Fruit fly (Drosophila melanogaster): Measurements from ENCODE around the gene fusl.

Gene fusl

DNA sequence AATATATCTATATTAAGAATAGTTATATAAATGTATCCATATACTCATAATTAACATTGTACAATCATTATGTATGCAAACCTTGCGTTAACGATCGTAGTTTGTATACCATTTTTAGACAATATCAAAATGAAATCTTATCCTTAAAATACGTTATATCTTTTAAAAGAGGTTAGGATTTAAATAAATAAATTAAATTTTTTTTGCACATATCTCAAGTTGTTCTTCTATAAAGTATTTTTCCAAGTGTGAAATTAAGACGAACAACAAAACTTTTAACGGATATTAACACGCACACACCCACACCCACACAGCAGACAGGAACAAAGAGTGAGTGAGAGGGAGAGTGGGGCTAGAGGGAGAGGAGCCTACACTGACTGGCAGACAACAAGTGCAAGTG, 48.0 kb downstream of the fusl start (continued):
- TF ChIP-seq Eip75B (GFP tag; optimal IDR thresholded peaks at IDR 0.05), result peak; percentile 54
- peak; percentile 41 for TF ChIP-seq net (GFP tag; optimal IDR thresholded peaks at IDR 0.05)
- peak; percentile 3 for TF ChIP-seq CG31627 (GFP tag; optimal IDR thresholded peaks at IDR 0.05)
- TF ChIP-seq CG6276 (GFP tag; optimal IDR thresholded peaks at IDR 0.05), result no peak
- TF ChIP-seq CG10631 (GFP tag; optimal IDR thresholded peaks at IDR 0.05), result peak; percentile 72
- TF ChIP-seq Ets96B (tag; optimal IDR thresholded peaks at IDR 0.05), result peak; percentile 87
- peak; percentile 51 for TF ChIP-seq CG32006 (GFP tag; optimal IDR thresholded peaks at IDR 0.05)
- TF ChIP-seq cyc (GFP tag; optimal IDR thresholded peaks at IDR 0.05), result peak; percentile 18
- TF ChIP-seq Smox (GFP tag; optimal IDR thresholded peaks at IDR 0.05), result peak; percentile 30
- TF ChIP-seq CG8119 (GFP tag; IDR thresholded peaks at IDR 0.05), result peak; percentile 31; the same call in 1 of the 3 replicates
- TF ChIP-seq CG8632 (GFP tag; optimal IDR thresholded peaks at IDR 0.05), result peak; percentile 72
- TF ChIP-seq CG1621 (tag; optimal IDR thresholded peaks at IDR 0.05), result peak; percentile 64
- no peak for TF ChIP-seq vri (GFP tag; optimal IDR thresholded peaks at IDR 0.05)
- peak; percentile 61 for TF ChIP-seq esn (GFP tag; optimal IDR thresholded peaks at IDR 0.05)
- TF ChIP-seq Hr4 (GFP tag; optimal IDR thresholded peaks at IDR 0.05), result peak; percentile 9
- TF ChIP-seq CG6854 (GFP tag; optimal IDR thresholded peaks at IDR 0.05), result no peak
- TF ChIP-seq dsx (GFP tag; optimal IDR thresholded peaks at IDR 0.05; ENCODE audit: poor library complexity, severe bottlenecking), result peak; percentile 82
- peak; percentile 60 for TF ChIP-seq CG6792 (GFP tag; optimal IDR thresholded peaks at IDR 0.05)
- no peak for TF ChIP-seq Blimp-1 (GFP tag; optimal IDR thresholded peaks at IDR 0.05)
- TF ChIP-seq CG4318 (GFP tag; optimal IDR thresholded peaks at IDR 0.05), result peak; percentile 26

DNA sequence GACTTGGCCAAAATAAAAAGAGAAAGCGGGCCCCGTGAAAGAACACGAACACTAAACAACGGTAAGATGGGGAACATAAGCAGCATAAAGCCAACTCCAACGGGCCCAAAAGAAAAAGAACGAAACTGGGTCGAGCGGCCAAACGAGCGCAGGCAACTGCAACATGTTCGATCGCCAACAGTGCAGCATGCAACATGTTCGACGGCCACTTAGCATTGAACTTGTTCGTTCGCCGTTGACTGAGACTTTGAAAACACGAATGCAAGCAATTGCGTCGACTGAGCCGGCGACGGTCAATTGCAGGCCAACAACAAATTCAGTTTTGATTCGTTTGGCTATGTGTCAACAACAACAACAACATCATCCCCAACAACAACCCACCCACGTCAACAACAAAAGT, 49.2 kb downstream of the fusl start, which contains the start of gene vri:
Gene vri, plus strand, starts transcription at position 224 of the 400 bp plus-strand sequence.
- TF ChIP-seq net (GFP tag; optimal IDR thresholded peaks at IDR 0.05), result no peak
- TF ChIP-seq dsx (GFP tag; optimal IDR thresholded peaks at IDR 0.05; ENCODE audit: poor library complexity, severe bottlenecking), result no peak
- no peak for TF ChIP-seq CG31627 (GFP tag; optimal IDR thresholded peaks at IDR 0.05)
- no peak for TF ChIP-seq acj6 (GFP tag; optimal IDR thresholded peaks at IDR 0.05)
- no peak for TF ChIP-seq CG10631 (GFP tag; optimal IDR thresholded peaks at IDR 0.05)
- TF ChIP-seq Hr38 (GFP tag; optimal IDR thresholded peaks at IDR 0.05), result no peak
- TF ChIP-seq fd59A (GFP tag; optimal IDR thresholded peaks at IDR 0.05), result no peak
- no peak for TF ChIP-seq CG3032 (tag; optimal IDR thresholded peaks at IDR 0.05)

DNA sequence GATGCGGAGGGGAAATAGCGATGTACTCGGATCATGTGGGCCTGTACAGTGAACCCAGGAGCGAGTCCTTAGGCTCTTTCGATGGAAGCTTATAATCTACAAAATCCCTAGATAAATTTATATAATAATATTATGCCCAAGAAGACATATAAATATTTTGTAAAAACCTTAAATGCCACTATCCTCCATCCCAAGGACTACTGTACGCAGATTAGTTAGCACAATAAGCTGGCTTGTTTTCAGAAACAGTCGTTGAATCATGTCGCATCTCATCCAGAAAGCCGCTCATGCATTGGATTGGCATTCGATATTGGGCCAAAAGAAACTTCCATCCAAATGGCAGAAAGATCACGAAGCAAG, 49.6 kb downstream of the fusl start:
- TF ChIP-seq Smox (GFP tag; optimal IDR thresholded peaks at IDR 0.05) (no peak), Sox14 (GFP tag; optimal IDR thresholded peaks at IDR 0.05) (no peak), vri (GFP tag; optimal IDR thresholded peaks at IDR 0.05) (no peak), ss (GFP tag; optimal IDR thresholded peaks at IDR 0.05) (peak; percentile 28 to 60), CG34406 (GFP tag; optimal IDR thresholded peaks at IDR 0.05) (peak; percentile 29), CG16779 (tag; optimal IDR thresholded peaks at IDR 0.05) (no peak), CG11762 (GFP tag; optimal IDR thresholded peaks at IDR 0.05; ENCODE audit: insufficient read depth) (no peak), Ets96B (tag; optimal IDR thresholded peaks at IDR 0.05) (peak; percentile 76), CG11902 (GFP tag; optimal IDR thresholded peaks at IDR 0.05) (no peak), CG11294 (GFP tag; IDR thresholded peaks at IDR 0.05) (no peak), CG1621 (tag; optimal IDR thresholded peaks at IDR 0.05) (peak; percentile 74), Blimp-1 (GFP tag; optimal IDR thresholded peaks at IDR 0.05) (no peak), CG6792 (GFP tag; optimal IDR thresholded peaks at IDR 0.05) (peak; percentile 42), Ets21C (GFP tag; optimal IDR thresholded peaks at IDR 0.05) (no peak), CG6808 (GFP tag; optimal IDR thresholded peaks at IDR 0.05) (peak; percentile 80), Hr39 (GFP tag; optimal IDR thresholded peaks at IDR 0.05) (no peak), Sox102F (GFP tag; optimal IDR thresholded peaks at IDR 0.05) (no peak), Gug (GFP tag; IDR thresholded peaks at IDR 0.05) (no peak), OdsH (GFP tag; optimal IDR thresholded peaks at IDR 0.05) (peak; percentile 72), spab (GFP tag; optimal IDR thresholded peaks at IDR 0.05) (peak; percentile 79), Eip78C (GFP tag) (peak; percentile 88), achi (GFP tag; optimal IDR thresholded peaks at IDR 0.05) (peak; percentile 37), fkh (GFP tag; optimal IDR thresholded peaks at IDR 0.05) (no peak), CG6163 (GFP tag; IDR thresholded peaks at IDR 0.05) (peak; percentile 85), CG31627 (GFP tag; optimal IDR thresholded peaks at IDR 0.05) (no peak), CG8319 (GFP tag; optimal IDR thresholded peaks at IDR 0.05) (peak; percentile 44), CG10669 (GFP tag; optimal IDR thresholded peaks at IDR 0.05) (peak; percentile 80), CG8119 (GFP tag; IDR thresholded peaks at IDR 0.05) (peak; percentile 32; the same call in 1 of the 3 replicates), net (GFP tag; optimal IDR thresholded peaks at IDR 0.05) (peak; percentile 10), CG3919 (GFP tag; optimal IDR thresholded peaks at IDR 0.05) (peak; percentile 42), CG8632 (GFP tag; optimal IDR thresholded peaks at IDR 0.05) (peak; percentile 22), CG15336 (GFP tag; IDR thresholded peaks at IDR 0.05) (no peak), Lpt (GFP tag; optimal IDR thresholded peaks at IDR 0.05) (no peak)

Data from whole organism, prepupa.